Worm (Caenorhabditis elegans) whole organism, young adult: Measurements from ENCODE around the gene F56C3.10.
"Not testable (repeated sequence)": the region's sequence is repeated elsewhere in the genome, so short reads cannot be mapped to it uniquely, and the experiment has no call there.

Experiments used
- B0035.1 ChIP-seq: sonication (generic microtip); optimal IDR thresholded peaks from 2 replicates; lab custom pipeline; 2016; ENCODE audit warnings: missing genetic modification characterization, mild to moderate bottlenecking, missing compliant biosample characterization, missing genotype, missing genetic modification reagents
- F10E7.11 ChIP-seq: sonication (generic microtip); optimal IDR thresholded peaks from 2 replicates; lab custom pipeline; 2017; ENCODE audit warnings: mild to moderate bottlenecking, missing genetic modification characterization, moderate library complexity, missing compliant biosample characterization
- F23B12.7 ChIP-seq: sonication (generic microtip); optimal IDR thresholded peaks from 2 replicates; lab custom pipeline; 2017; ENCODE audit warnings: missing genetic modification characterization, mild to moderate bottlenecking, missing compliant biosample characterization, antibody characterized with exemption, moderate library complexity; ENCODE audit not compliant: insufficient read depth
- F37B4.10 ChIP-seq: fragments of 200-800 bp; sonication (Bioruptor generic); IDR thresholded peaks from 2 replicates; pipeline ENCODE4 v1.3.6; 2022; ENCODE audit warnings: missing genetic modification characterization, missing compliant biosample characterization
- K11D2.4 ChIP-seq: fragments of 200-800 bp; sonication (Bioruptor generic); IDR thresholded peaks from 2 replicates; pipeline ENCODE4 v1.3.6; 2022; ENCODE audit warnings: missing genetic modification reagents, missing genetic modification characterization, missing compliant biosample characterization
- T07F8.4 ChIP-seq: sonication (generic microtip); optimal IDR thresholded peaks from 2 replicates; lab custom pipeline; 2016; ENCODE audit warnings: mild to moderate bottlenecking, missing genetic modification characterization, moderate library complexity, missing compliant biosample characterization
- aptf-2 ChIP-seq: fragments of 200-800 bp; sonication (Bioruptor generic); conservative IDR thresholded peaks from 2 replicates; pipeline ENCODE4 v1.3.6; 2022; ENCODE audit warnings: missing genetic modification reagents, missing genetic modification characterization, missing compliant biosample characterization
- athp-1 ChIP-seq: sonication (generic microtip); optimal IDR thresholded peaks from 2 replicates; lab custom pipeline; 2017; ENCODE audit warnings: mild to moderate bottlenecking, missing genetic modification characterization, missing compliant biosample characterization
- bed-1 ChIP-seq: fragments of 200-800 bp; sonication (Bioruptor generic); IDR thresholded peaks from 2 replicates; pipeline ENCODE4 v1.3.6; 2022; ENCODE audit warnings: missing genetic modification reagents, missing genetic modification characterization, missing compliant biosample characterization
- bed-2 ChIP-seq: fragments of 200-800 bp; sonication (Bioruptor generic); IDR thresholded peaks from 2 replicates; pipeline ENCODE4 v1.3.6; 2022; ENCODE audit warnings: missing genetic modification reagents, missing genetic modification characterization, missing compliant biosample characterization
- ceh-27 ChIP-seq: fragments of 200-800 bp; sonication (Bioruptor generic); optimal IDR thresholded peaks from 2 replicates; lab custom pipeline; 2018; ENCODE audit warnings: mild to moderate bottlenecking, missing genetic modification characterization, moderate library complexity, missing compliant biosample characterization
- dox-1 ChIP-seq: fragments of 200-800 bp; sonication (Bioruptor generic); IDR thresholded peaks from 2 replicates; pipeline ENCODE4 v1.3.6; 2022; ENCODE audit warnings: missing genetic modification reagents, missing genetic modification characterization, missing compliant biosample characterization
- dpff-1 ChIP-seq: sonication (generic microtip); optimal IDR thresholded peaks from 2 replicates; lab custom pipeline; 2017; ENCODE audit warnings: mild to moderate bottlenecking, missing genetic modification characterization, missing compliant biosample characterization
- efl-1 ChIP-seq: fragments of 150-350 bp; optimal IDR thresholded peaks from 2 replicates; lab custom pipeline; 2014; ENCODE audit warnings: missing biosample characterization, missing genetic modification reagents, missing genetic modification characterization
- ets-4 ChIP-seq: fragments of 200-800 bp; sonication (Bioruptor generic); optimal IDR thresholded peaks from 2 replicates; lab custom pipeline; 2018; ENCODE audit warnings: mild to moderate bottlenecking, missing genetic modification characterization, missing compliant biosample characterization
- gei-17 ChIP-seq: fragments of 200-800 bp; sonication (Bioruptor generic); optimal IDR thresholded peaks from 2 replicates; lab custom pipeline; 2018; ENCODE audit warnings: mild to moderate bottlenecking, missing genetic modification characterization, missing compliant biosample characterization
- hlh-12 ChIP-seq: sonication (generic microtip); optimal IDR thresholded peaks from 2 replicates; lab custom pipeline; 2016; ENCODE audit warnings: missing genetic modification characterization, missing compliant biosample characterization
- hmg-1.2 ChIP-seq: fragments of 200-800 bp; sonication (Bioruptor generic); IDR thresholded peaks from 2 replicates; pipeline ENCODE4 v1.3.6; 2022; ENCODE audit warnings: missing genetic modification reagents, missing genetic modification characterization, missing compliant biosample characterization
- lin-26 ChIP-seq: fragments of 200-800 bp; sonication (Bioruptor generic); IDR thresholded peaks from 2 replicates; pipeline ENCODE4 v1.3.6; 2022; ENCODE audit warnings: missing genetic modification reagents, missing genetic modification characterization, missing compliant biosample characterization
- lin-35 ChIP-seq, 3 experiments: fragments of 150-350 bp in 2 of 3; sonication (generic microtip) in 1 of 3; optimal IDR thresholded peaks; 2 replicates each; lab custom pipeline; 2014 to 2018; ENCODE audit warnings: missing biosample characterization in 3 of 3, missing genetic modification characterization in 3 of 3, missing genetic modification reagents in 3 of 3
- lir-1 ChIP-seq: fragments of 200-800 bp; sonication (Bioruptor generic); conservative IDR thresholded peaks from 2 replicates; pipeline ENCODE4 v1.3.6; 2022; ENCODE audit warnings: missing genetic modification reagents, missing genetic modification characterization, missing compliant biosample characterization
- lsl-1 ChIP-seq: fragments of 200-800 bp; sonication (Bioruptor generic); optimal IDR thresholded peaks from 2 replicates; lab custom pipeline; 2018; ENCODE audit warnings: mild to moderate bottlenecking, missing genetic modification characterization, moderate library complexity, missing compliant biosample characterization
- madf-10 ChIP-seq: sonication (generic microtip); optimal IDR thresholded peaks from 2 replicates; lab custom pipeline; 2016; ENCODE audit warnings: mild to moderate bottlenecking, missing genetic modification characterization, missing compliant biosample characterization
- madf-8 ChIP-seq: fragments of 200-800 bp; sonication (Bioruptor generic); conservative IDR thresholded peaks from 2 replicates; pipeline ENCODE4 v1.3.6; 2022; ENCODE audit warnings: missing genetic modification reagents, missing genetic modification characterization, missing compliant biosample characterization
- mel-28 ChIP-seq: sonication (generic microtip); optimal IDR thresholded peaks from 2 replicates; lab custom pipeline; 2016; ENCODE audit warnings: borderline replicate concordance, mild to moderate bottlenecking, missing genetic modification characterization, missing compliant biosample characterization
- nfya-1 ChIP-seq: sonication (generic microtip); optimal IDR thresholded peaks from 2 replicates; lab custom pipeline; 2017; ENCODE audit warnings: antibody characterized with exemption, missing compliant biosample characterization, missing genetic modification characterization, borderline replicate concordance; ENCODE audit not compliant: insufficient read depth
- nfya-2 ChIP-seq: fragments of 200-800 bp; sonication (Bioruptor generic); IDR thresholded peaks from 2 replicates; pipeline ENCODE4 v1.3.6; 2022; ENCODE audit warnings: missing genetic modification reagents, missing genetic modification characterization, missing compliant biosample characterization
- nhr-179 ChIP-seq: sonication (generic microtip); optimal IDR thresholded peaks from 2 replicates; lab custom pipeline; 2016; ENCODE audit warnings: mild to moderate bottlenecking, missing genetic modification characterization, missing compliant biosample characterization
- pbrm-1 ChIP-seq: fragments of 200-800 bp; sonication (Bioruptor generic); IDR thresholded peaks from 2 replicates; pipeline ENCODE4 v1.3.6; 2022; ENCODE audit warnings: missing genetic modification reagents, missing genetic modification characterization, missing compliant biosample characterization
- rec-8 ChIP-seq, 2 experiments: sonication (generic microtip); optimal IDR thresholded peaks; 2 replicates each; lab custom pipeline; 2016; ENCODE audit warnings: mild to moderate bottlenecking in 2 of 2, missing genetic modification characterization in 2 of 2, missing genetic modification reagents in 2 of 2, missing genotype in 2 of 2, missing biosample characterization in 1 of 2, missing compliant biosample characterization in 1 of 2, moderate library complexity in 1 of 2
- sdz-38 ChIP-seq: sonication (generic microtip); optimal IDR thresholded peaks from 2 replicates; lab custom pipeline; 2016; ENCODE audit warnings: missing genotype, missing genetic modification characterization, missing compliant biosample characterization
- sea-2 ChIP-seq: fragments of 200-800 bp; sonication (Bioruptor generic); IDR thresholded peaks from 2 replicates; pipeline ENCODE4 v1.3.6; 2022; ENCODE audit warnings: missing genetic modification characterization, missing compliant biosample characterization
- tlf-1 ChIP-seq: fragments of 200-800 bp; sonication (Bioruptor generic); optimal IDR thresholded peaks from 2 replicates; lab custom pipeline; 2018; ENCODE audit warnings: mild to moderate bottlenecking, missing genetic modification characterization, missing compliant biosample characterization
- unc-62 ChIP-seq: fragments of 150-350 bp; optimal IDR thresholded peaks from 2 replicates; lab custom pipeline; 2014; ENCODE audit warnings: missing biosample characterization, missing genetic modification reagents, missing genetic modification characterization
- xnd-1 ChIP-seq: sonication (generic microtip); optimal IDR thresholded peaks from 2 replicates; lab custom pipeline; 2016; ENCODE audit warnings: missing genotype, missing genetic modification reagents, missing genetic modification characterization, missing compliant biosample characterization
- ztf-28 ChIP-seq: fragments of 200-800 bp; sonication (Bioruptor generic); IDR thresholded peaks from 2 replicates; pipeline ENCODE4 v1.3.6; 2022; ENCODE audit warnings: missing genetic modification reagents, missing genetic modification characterization, missing compliant biosample characterization

Gene F56C3.10

DNA sequence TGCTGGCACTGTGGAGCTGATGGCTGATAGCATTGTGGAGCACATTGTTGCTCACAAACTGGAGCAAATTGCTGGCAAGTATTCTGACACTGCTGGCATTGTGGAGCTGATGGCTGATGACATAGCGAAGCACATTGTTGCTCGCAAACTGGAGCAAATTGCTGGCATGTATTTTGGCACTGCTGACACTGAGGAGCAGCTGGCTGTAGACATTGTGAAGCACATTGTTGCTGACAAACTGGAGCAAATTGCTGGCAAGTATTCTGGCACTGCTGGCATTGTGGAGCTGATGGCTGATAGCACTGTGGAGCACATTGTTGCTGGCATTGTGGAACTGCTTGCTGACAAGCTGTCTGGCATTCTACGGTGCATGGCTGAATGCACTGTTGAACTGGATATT, 27.8 kb upstream of the F56C3.10 start:
- no peak for TF ChIP-seq ets-4 (GFP tag; lab: Kevin White, UChicago)
- no peak for TF ChIP-seq K11D2.4
- TF ChIP-seq dox-1 = no peak
- TF ChIP-seq F23B12.7 (tag; lab: Kevin White, UChicago) = no peak
- TF ChIP-seq mel-28 (tag; lab: Kevin White, UChicago) = no peak
- no peak for TF ChIP-seq gei-17
- TF ChIP-seq ztf-28 (GFP tag; lab: Robert Waterston, UW) = no peak
- TF ChIP-seq F37B4.10 (GFP tag; lab: Robert Waterston, UW) = no peak
- no peak for TF ChIP-seq lin-26 (GFP tag; lab: Robert Waterston, UW)

DNA sequence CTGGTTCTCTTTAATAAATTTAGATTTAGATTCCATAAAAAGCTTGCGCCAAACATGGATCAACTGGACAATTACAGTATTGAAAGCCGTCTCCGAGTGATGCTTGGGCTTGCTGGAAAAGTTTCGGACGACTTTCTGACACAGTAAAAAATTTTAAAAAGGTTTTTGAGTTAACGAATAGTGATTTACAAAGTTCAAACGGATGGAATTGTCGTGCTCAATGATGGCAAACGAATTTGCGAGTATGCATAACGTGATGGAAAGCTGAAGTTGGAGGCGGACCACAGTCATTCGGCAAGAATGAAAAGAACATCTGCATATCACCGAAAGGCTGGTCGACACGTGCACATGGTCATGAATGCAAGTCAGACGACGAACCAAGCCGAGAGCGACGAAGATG, 22.5 kb upstream of the F56C3.10 start, which contains the start of gene ZK402.1:
Gene ZK402.1 (plus strand): TSS at position 301 of the 400 bp plus-strand sequence.
- TF ChIP-seq pbrm-1; nfya-1 (tag; lab: Kevin White, UChicago); dpff-1: not testable (repeated sequence)

DNA sequence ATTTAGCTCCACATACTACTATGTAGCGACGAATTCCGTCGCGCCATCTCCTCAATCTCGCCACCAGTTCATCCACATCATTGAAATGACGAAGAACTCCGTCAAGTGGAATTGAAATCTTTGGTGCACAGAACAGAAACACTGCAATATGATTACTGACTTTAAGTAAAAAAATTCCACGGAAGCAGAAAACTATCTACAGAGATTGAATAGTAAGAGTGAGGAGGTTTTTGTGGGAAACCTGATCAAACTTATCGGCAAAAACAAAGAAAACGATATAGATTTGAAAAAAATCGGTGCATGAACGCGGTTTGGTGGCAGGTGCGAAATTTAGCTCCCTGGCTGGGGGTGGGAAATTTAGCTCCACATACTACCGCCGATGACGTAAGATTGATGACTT, 22.0 kb upstream of the F56C3.10 start, which contains the start of gene ZK402.2:
Gene ZK402.2 (plus strand): TSS at position 301 of the 400 bp plus-strand sequence.
- not testable (repeated sequence) for TF ChIP-seq sea-2 (GFP tag; lab: Robert Waterston, UW); hlh-12 (tag; lab: Kevin White, UChicago); nhr-179 (tag; lab: Kevin White, UChicago)
- TF ChIP-seq, all 124 proteins: peak for 0; not testable (repeated sequence) for 124

DNA sequence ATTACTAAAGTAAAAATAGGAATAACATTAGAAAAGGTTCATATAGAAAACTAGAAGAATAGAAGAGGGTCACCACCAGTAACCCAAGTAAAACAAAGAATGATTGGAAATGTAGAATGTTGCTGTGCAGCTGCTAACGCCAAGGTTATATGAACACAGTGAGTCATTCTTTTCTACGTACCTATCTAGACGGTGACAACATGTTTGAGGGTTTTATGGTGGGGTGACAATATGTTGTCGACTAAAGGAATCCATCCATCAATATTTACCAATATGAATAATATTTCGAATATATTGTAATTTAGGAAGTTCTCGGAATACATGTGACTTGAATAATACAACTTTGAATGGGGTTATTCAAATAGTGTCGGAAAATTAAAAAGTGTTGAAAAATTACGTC, 19.8 kb upstream of the F56C3.10 start, which contains the start of gene ZK402.5:
Gene ZK402.5 (minus strand): TSS at position 101 of the 400 bp plus-strand sequence.
- TF ChIP-seq rec-8 (tag; optimal IDR thresholded peaks at IDR 0.05; lab: Kevin White, UChicago) = no peak
- TF ChIP-seq T07F8.4 (tag; lab: Kevin White, UChicago) = no peak
- TF ChIP-seq F10E7.11 (tag; lab: Kevin White, UChicago) = no peak
- TF ChIP-seq pbrm-1 = no peak
- no peak for TF ChIP-seq madf-10 (tag; lab: Kevin White, UChicago)
- no peak for TF ChIP-seq B0035.1
- TF ChIP-seq bed-1 = no peak
- TF ChIP-seq unc-62 (GFP tag; lab: Kevin White, UChicago) = no peak
- no peak for TF ChIP-seq lir-1 (GFP tag; lab: Robert Waterston, UW)
- TF ChIP-seq nfya-2 (GFP tag; lab: Robert Waterston, UW) = no peak
- TF ChIP-seq hmg-1.2 = no peak
- no peak for TF ChIP-seq bed-2
- no peak for TF ChIP-seq aptf-2
- no peak for TF ChIP-seq lsl-1 (GFP tag; lab: Kevin White, UChicago)
- TF ChIP-seq hlh-12 (tag; lab: Kevin White, UChicago) = no peak
- TF ChIP-seq tlf-1 (GFP tag; lab: Kevin White, UChicago) = no peak
- no peak for TF ChIP-seq athp-1 (tag; lab: Kevin White, UChicago)
- TF ChIP-seq ceh-27 = no peak
- TF ChIP-seq, all 124 proteins: peak for 0

DNA sequence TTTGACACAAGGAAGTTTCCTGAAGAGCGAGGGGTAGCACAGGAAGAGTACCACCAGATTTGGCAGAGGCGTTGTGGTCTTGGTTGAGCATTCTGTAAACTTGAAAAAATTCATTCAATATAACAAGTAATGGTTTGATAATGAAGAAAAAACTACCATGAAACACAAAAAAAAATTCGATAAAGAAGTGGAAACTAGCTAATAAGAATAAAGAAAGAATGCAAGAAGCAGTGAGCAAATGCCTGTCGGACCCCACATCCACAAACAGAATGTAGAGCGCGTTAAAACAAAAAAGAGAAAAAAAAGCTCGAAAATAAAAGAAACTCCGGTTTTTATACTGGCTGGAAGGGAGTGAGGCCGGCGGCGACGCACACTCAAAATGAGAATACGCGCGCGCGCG, 16.1 kb upstream of the F56C3.10 start, which contains the start of gene H39E20.1:
Gene H39E20.1 (minus strand): TSS at position 101 of the 400 bp plus-strand sequence.
- TF ChIP-seq lin-35 (GFP tag; optimal IDR thresholded peaks at IDR 0.05; lab: Kevin White, UChicago) (no peak), sdz-38 (tag; lab: Kevin White, UChicago) (no peak), efl-1 (GFP tag; lab: Kevin White, UChicago) (peak; percentile 51), xnd-1 (peak; percentile 30), madf-8 (0 out of 2 replicates have a peak, but pooled peaks have one; percentile 32)
